Fruit fly (Drosophila melanogaster) whole organism, embryonic: ENCODE measurements around the gene CG11597.
A peak's percentile ranks its signal among the peaks of the same experiment; 100 is the strongest.

Source experiments
- Adf1 ChIP-seq: fragments of 200-800 bp; sonication (Bioruptor generic); IDR thresholded peaks from 2 replicates; pipeline ENCODE4 v1.3.6; 2022; ENCODE audit warnings: missing biosample characterization, missing genetic modification characterization
- Aef1 ChIP-seq: fragments of 200-800 bp; sonication (Bioruptor generic); IDR thresholded peaks from 3 replicates; pipeline ENCODE4 v1.3.6; 2022; ENCODE audit warnings: missing biosample characterization, missing genetic modification characterization
- Atf3 ChIP-seq: fragments of 200-800 bp; sonication (Bioruptor generic); optimal IDR thresholded peaks from 3 replicates; lab custom pipeline; 2016; ENCODE audit warnings: missing biosample characterization, missing genetic modification characterization
- Atf6 ChIP-seq: fragments of 200-800 bp; sonication (Bioruptor generic); IDR thresholded peaks from 2 replicates; pipeline ENCODE4 v1.3.6; 2022; ENCODE audit warnings: missing biosample characterization, missing genetic modification characterization
- Bdp1 ChIP-seq: fragments of 200-800 bp; sonication (Bioruptor generic); optimal IDR thresholded peaks from 3 replicates; lab custom pipeline; 2016; ENCODE audit warnings: missing biosample characterization, missing genetic modification characterization
- BtbVII ChIP-seq: fragments of 200-800 bp; sonication (Bioruptor generic); optimal IDR thresholded peaks from 3 replicates; lab custom pipeline; 2017; ENCODE audit warnings: missing biosample characterization, mild to moderate bottlenecking, missing genetic modification characterization
- CG10209 ChIP-seq: fragments of 200-800 bp; sonication (Bioruptor generic); optimal IDR thresholded peaks from 3 replicates; lab custom pipeline; 2017; ENCODE audit warnings: missing biosample characterization, mild to moderate bottlenecking, missing genetic modification characterization, missing genetic modification reagents
- CG10274 ChIP-seq: fragments of 200-800 bp; sonication (Bioruptor generic); optimal IDR thresholded peaks from 3 replicates; lab custom pipeline; 2017; ENCODE audit warnings: missing biosample characterization, mild to moderate bottlenecking, missing genetic modification characterization
- CG17385 ChIP-seq: fragments of 200-800 bp; sonication (Bioruptor generic); optimal IDR thresholded peaks from 3 replicates; lab custom pipeline; 2018; ENCODE audit warnings: missing biosample characterization, mild to moderate bottlenecking, missing genetic modification characterization
- CG17912 ChIP-seq: fragments of 200-800 bp; sonication (Bioruptor generic); optimal IDR thresholded peaks from 2 replicates; lab custom pipeline; 2018; ENCODE audit warnings: missing biosample characterization, mild to moderate bottlenecking, missing genetic modification characterization
- CG2199 ChIP-seq: fragments of 200-800 bp; sonication (Bioruptor generic); IDR thresholded peaks from 3 replicates; pipeline ENCODE4 v1.3.6; 2022; ENCODE audit warnings: missing biosample characterization, missing genetic modification characterization
- CG2889 ChIP-seq: fragments of 200-800 bp; sonication (Bioruptor generic); IDR thresholded peaks from 3 replicates; pipeline ENCODE4 v1.3.6; 2022; ENCODE audit warnings: missing biosample characterization, missing genetic modification characterization
- CG30403 ChIP-seq: fragments of 200-800 bp; sonication (Bioruptor generic); optimal IDR thresholded peaks from 3 replicates; lab custom pipeline; 2016; ENCODE audit warnings: missing biosample characterization, missing genetic modification characterization
- CG32772 ChIP-seq: fragments of 200-800 bp; sonication (Bioruptor generic); IDR thresholded peaks from 2 replicates; pipeline ENCODE4 v1.3.6; 2022; ENCODE audit warnings: missing biosample characterization, missing genetic modification characterization
- CG4404 ChIP-seq: fragments of 200-800 bp; sonication (Bioruptor generic); IDR thresholded peaks from 2 replicates; pipeline ENCODE4 v1.3.6; 2022; ENCODE audit warnings: missing biosample characterization, missing genetic modification characterization
- CG6254 ChIP-seq: fragments of 200-800 bp; sonication (Bioruptor generic); optimal IDR thresholded peaks from 3 replicates; lab custom pipeline; 2017; ENCODE audit warnings: mild to moderate bottlenecking, missing biosample characterization, missing genetic modification reagents, missing genetic modification characterization
- CG8944 ChIP-seq: fragments of 200-800 bp; sonication (Bioruptor generic); optimal IDR thresholded peaks from 3 replicates; lab custom pipeline; 2016; ENCODE audit warnings: missing biosample characterization, missing genetic modification characterization
- CG9932 ChIP-seq: fragments of 200-800 bp; sonication (Bioruptor generic); IDR thresholded peaks from 2 replicates; pipeline ENCODE4 v1.3.6; 2022; ENCODE audit warnings: missing biosample characterization, missing genetic modification characterization
- CHES-1-like ChIP-seq: fragments of 200-800 bp; sonication (Bioruptor generic); optimal IDR thresholded peaks from 2 replicates; lab custom pipeline; 2016; ENCODE audit warnings: missing biosample characterization, missing genetic modification characterization
- Dip3 ChIP-seq: fragments of 200-800 bp; sonication (Bioruptor generic); optimal IDR thresholded peaks from 3 replicates; lab custom pipeline; 2016; ENCODE audit warnings: missing biosample characterization, missing genetic modification characterization
- Fer1 ChIP-seq: fragments of 200-800 bp; sonication (Bioruptor generic); optimal IDR thresholded peaks from 2 replicates; lab custom pipeline; 2017; ENCODE audit warnings: missing biosample characterization, mild to moderate bottlenecking, missing genetic modification characterization
- Fer3 ChIP-seq: fragments of 200-800 bp; sonication (Bioruptor generic); optimal IDR thresholded peaks from 2 replicates; lab custom pipeline; 2018; ENCODE audit warnings: missing biosample characterization, mild to moderate bottlenecking, missing genetic modification characterization, moderate library complexity
- Gsc ChIP-seq: fragments of 200-800 bp; sonication (Bioruptor generic); IDR thresholded peaks from 2 replicates; pipeline ENCODE4 v1.3.6; 2022; ENCODE audit warnings: missing biosample characterization, missing genetic modification characterization
- H15 ChIP-seq: fragments of 200-800 bp; sonication (Bioruptor generic); IDR thresholded peaks from 3 replicates; pipeline ENCODE4 v1.3.6; 2022; ENCODE audit warnings: missing biosample characterization, missing genetic modification characterization
- HLHmδ ChIP-seq: fragments of 200-800 bp; sonication (Bioruptor generic); optimal IDR thresholded peaks from 2 replicates; lab custom pipeline; 2018; ENCODE audit warnings: missing biosample characterization, mild to moderate bottlenecking, missing genetic modification characterization, moderate library complexity
- Hmx ChIP-seq: fragments of 200-800 bp; sonication (Bioruptor generic); optimal IDR thresholded peaks from 2 replicates; lab custom pipeline; 2016; ENCODE audit warnings: missing biosample characterization, missing genetic modification characterization
- Hr3 ChIP-seq: fragments of 200-800 bp; sonication (Bioruptor generic); optimal IDR thresholded peaks from 3 replicates; lab custom pipeline; 2016; ENCODE audit warnings: missing biosample characterization, missing genetic modification characterization
- Hr78 ChIP-seq, 2 experiments: fragments of 200-800 bp in 1 of 2; fragments of >200 bp in 1 of 2; sonication (Bioruptor generic) in 1 of 2; optimal IDR thresholded peaks; 2 replicates each; lab custom pipeline; 2017 to 2019; ENCODE audit warnings: missing biosample characterization in 2 of 2, missing genetic modification characterization in 2 of 2, mild to moderate bottlenecking in 1 of 2, moderate library complexity in 1 of 2
- NFAT ChIP-seq: fragments of 200-800 bp; sonication (Bioruptor generic); IDR thresholded peaks from 2 replicates; pipeline ENCODE4 v1.3.6; 2022; ENCODE audit warnings: missing biosample characterization, missing genetic modification characterization
- NfI ChIP-seq: fragments of 200-800 bp; sonication (Bioruptor generic); optimal IDR thresholded peaks from 3 replicates; lab custom pipeline; 2018; ENCODE audit warnings: missing biosample characterization, mild to moderate bottlenecking, missing genetic modification characterization, moderate library complexity
- ac ChIP-seq: fragments of 200-800 bp; sonication (Bioruptor generic); optimal IDR thresholded peaks from 3 replicates; lab custom pipeline; 2017; ENCODE audit warnings: missing biosample characterization, mild to moderate bottlenecking, missing genetic modification characterization
- ara ChIP-seq: fragments of 200-800 bp; sonication (Bioruptor generic); IDR thresholded peaks from 2 replicates; pipeline ENCODE4 v1.3.6; 2022; ENCODE audit warnings: missing biosample characterization, missing genetic modification characterization
- bab2 ChIP-seq: fragments of 200-800 bp; sonication (Bioruptor generic); optimal IDR thresholded peaks from 2 replicates; lab custom pipeline; 2016; ENCODE audit warnings: missing biosample characterization, missing genetic modification characterization
- bsh ChIP-seq, 2 experiments: fragments of 200-800 bp; sonication (Bioruptor generic); optimal IDR thresholded peaks; 2 replicates each; lab custom pipeline; 2017 to 2018; ENCODE audit warnings: mild to moderate bottlenecking in 2 of 2, missing biosample characterization in 2 of 2, missing genetic modification characterization in 2 of 2, moderate library complexity in 1 of 2
- cas ChIP-seq: fragments of 200-800 bp; sonication (Bioruptor generic); IDR thresholded peaks from 2 replicates; pipeline ENCODE4 v1.3.6; 2022; ENCODE audit warnings: missing biosample characterization, missing genetic modification characterization
- dm ChIP-seq: fragments of 200-800 bp; sonication (Bioruptor generic); optimal IDR thresholded peaks from 3 replicates; lab custom pipeline; 2016; ENCODE audit warnings: missing biosample characterization, missing genetic modification characterization
- dpn ChIP-seq, 2 experiments: fragments of 200-800 bp; sonication (Bioruptor generic); optimal IDR thresholded peaks; 3 replicates each; lab custom pipeline; 2016; ENCODE audit warnings: missing biosample characterization in 2 of 2, missing genetic modification characterization in 2 of 2
- emc ChIP-seq: fragments of 200-800 bp; sonication (Bioruptor generic); optimal IDR thresholded peaks from 2 replicates; lab custom pipeline; 2016; ENCODE audit warnings: missing biosample characterization, missing genetic modification characterization
- esg ChIP-seq: fragments of 200-800 bp; sonication (Bioruptor generic); conservative IDR thresholded peaks from 2 replicates; pipeline ENCODE4 v1.3.6; 2022; ENCODE audit warnings: missing biosample characterization, missing genetic modification characterization
- nmo ChIP-seq: fragments of 200-800 bp; sonication (Bioruptor generic); optimal IDR thresholded peaks from 2 replicates; lab custom pipeline; 2018; ENCODE audit warnings: missing biosample characterization, mild to moderate bottlenecking, missing genetic modification characterization, moderate library complexity
- pho ChIP-seq: fragments of 200-800 bp; sonication (Bioruptor generic); optimal IDR thresholded peaks from 2 replicates; lab custom pipeline; 2016; ENCODE audit warnings: missing biosample characterization, missing genetic modification characterization
- rib ChIP-seq: fragments of 200-800 bp; sonication (Bioruptor generic); IDR thresholded peaks from 2 replicates; pipeline ENCODE4 v1.3.6; 2022; ENCODE audit warnings: missing biosample characterization, missing genetic modification characterization
- salm ChIP-seq: fragments of 200-800 bp; sonication (Bioruptor generic); optimal IDR thresholded peaks from 2 replicates; lab custom pipeline; 2018; ENCODE audit warnings: missing biosample characterization, mild to moderate bottlenecking, missing genetic modification characterization
- sima ChIP-seq: fragments of 200-800 bp; sonication (Bioruptor generic); optimal IDR thresholded peaks from 2 replicates; lab custom pipeline; 2016; ENCODE audit warnings: missing biosample characterization, missing genetic modification characterization
- sna ChIP-seq: fragments of 200-800 bp; sonication (Bioruptor generic); IDR thresholded peaks from 2 replicates; pipeline ENCODE4 v1.3.6; 2022; ENCODE audit warnings: missing biosample characterization, missing genetic modification characterization; ENCODE audit not compliant: partially characterized antibody
- so ChIP-seq: fragments of 200-800 bp; sonication (Bioruptor generic); IDR thresholded peaks from 3 replicates; pipeline ENCODE4 v1.3.6; 2022; ENCODE audit warnings: missing biosample characterization, missing genetic modification characterization
- twi ChIP-seq: fragments of 200-800 bp; optimal IDR thresholded peaks from 2 replicates; lab custom pipeline; 2019; ENCODE audit warnings: missing biosample characterization, mild to moderate bottlenecking, missing genetic modification characterization, moderate library complexity
- vnd ChIP-seq: fragments of 200-800 bp; sonication (Bioruptor generic); IDR thresholded peaks from 3 replicates; pipeline ENCODE4 v1.3.6; 2022; ENCODE audit warnings: missing biosample characterization, missing genetic modification characterization; ENCODE audit not compliant: partially characterized antibody
- wdn ChIP-seq: fragments of 200-800 bp; sonication (Bioruptor generic); IDR thresholded peaks from 2 replicates; pipeline ENCODE4 v1.3.6; 2022; ENCODE audit warnings: missing biosample characterization, missing genetic modification characterization

Gene CG11597

DNA sequence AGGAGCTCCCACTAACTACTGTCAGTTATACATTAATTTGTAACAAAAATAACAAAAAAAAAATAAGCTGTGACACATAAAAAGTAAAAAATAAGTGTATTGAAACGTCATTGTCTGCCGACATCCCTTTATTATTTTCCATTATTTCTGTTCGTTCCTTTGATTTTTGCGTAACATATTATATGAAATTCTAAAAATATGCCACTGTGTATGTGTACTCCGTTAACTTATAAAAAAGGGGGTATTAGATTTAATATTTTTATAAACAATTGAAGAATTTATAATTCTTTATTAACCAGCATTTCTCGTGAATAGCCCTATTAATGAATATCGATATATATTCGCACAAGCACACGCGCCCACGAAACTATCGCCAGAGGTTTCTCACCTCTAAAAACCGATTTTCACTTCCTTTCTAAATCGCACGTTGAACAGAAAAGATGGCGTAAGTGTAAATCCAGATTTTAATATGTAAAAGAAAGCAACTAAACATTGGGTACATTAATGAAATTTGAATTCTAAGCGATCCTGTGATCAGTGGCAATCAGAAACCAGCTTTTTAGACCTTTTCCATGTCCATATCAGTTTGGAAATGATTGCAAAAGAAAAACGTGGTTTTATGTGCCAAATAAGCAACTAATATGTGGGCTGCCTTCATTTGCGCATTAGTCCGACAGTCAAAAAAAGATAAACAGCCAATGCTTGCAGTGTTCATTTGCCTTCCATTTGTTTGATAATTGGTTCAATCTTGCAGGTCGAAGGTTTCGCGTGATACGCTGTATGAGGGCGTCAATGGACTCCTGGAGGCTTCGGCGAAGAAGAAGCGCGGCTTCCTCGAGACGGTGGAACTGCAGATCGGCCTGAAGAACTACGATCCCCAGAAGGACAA lies 615 bp upstream of the CG11597 start, which contains the start of gene RpL10Ab (continued):
- TF ChIP-seq CG17385 (peak; percentile 2), CG4404 (GFP tag; lab: Robert Waterston, UW) (peak; percentile 80), Aef1 (GFP tag; lab: Robert Waterston, UW) (peak; percentile 32; the same call in 1 of the 3 replicates), Adf1 (no peak; the same call in 1 of the 2 replicates), so (GFP tag; lab: Robert Waterston, UW) (peak; percentile 8; the same call in 1 of the 3 replicates), Hr3 (GFP tag; lab: Kevin White, UChicago) (peak; percentile 70), Bdp1 (GFP tag; lab: Kevin White, UChicago) (no peak), CG2889 (GFP tag; lab: Robert Waterston, UW) (peak; percentile 4; the same call in 1 of the 3 replicates), bsh (GFP tag; optimal IDR thresholded peaks at IDR 0.05; lab: Kevin White, UChicago) (peak; percentile 19 to 24), bab2 (GFP tag; lab: Kevin White, UChicago) (no peak), salm (peak; percentile 17), ac (no peak), Atf3 (GFP tag; lab: Kevin White, UChicago) (peak; percentile 14), Fer1 (GFP tag; lab: Kevin White, UChicago) (peak; percentile 3), pho (GFP tag; lab: Kevin White, UChicago) (peak; percentile 31), NfI (peak; percentile 79), NFAT (GFP tag; lab: Robert Waterston, UW) (peak; percentile 83), CG30403 (GFP tag; lab: Kevin White, UChicago) (peak; percentile 83), CG10209 (GFP tag; lab: Kevin White, UChicago) (peak; percentile 55), H15 (GFP tag; lab: Robert Waterston, UW) (peak; percentile 68; the same call in 2 of the 3 replicates), BtbVII (GFP tag; lab: Kevin White, UChicago) (peak; percentile 68), CG9932 (GFP tag; lab: Robert Waterston, UW) (peak; percentile 75), twi (tag; lab: Kevin White, UChicago) (no peak), wdn (peak; percentile 69), Gsc (no peak), Atf6 (GFP tag; lab: Robert Waterston, UW) (peak; percentile 39), CG8944 (GFP tag; lab: Kevin White, UChicago) (no peak), nmo (peak; percentile 73), cas (GFP tag; lab: Robert Waterston, UW) (peak; percentile 56; the same call in 1 of the 2 replicates), Dip3 (GFP tag; lab: Kevin White, UChicago) (peak; percentile 12), HLHmδ (GFP tag; lab: Kevin White, UChicago) (peak; percentile 64), CHES-1-like (GFP tag; lab: Kevin White, UChicago) (peak; percentile 2), CG6254 (GFP tag; lab: Kevin White, UChicago) (no peak), Hmx (GFP tag; lab: Kevin White, UChicago) (no peak), dpn (GFP tag; optimal IDR thresholded peaks at IDR 0.05; lab: Kevin White, UChicago) (peak; percentile 19 to 43), ara (GFP tag; lab: Robert Waterston, UW) (no peak), rib (GFP tag; lab: Robert Waterston, UW) (peak; percentile 67; the same call in 1 of the 2 replicates), CG32772 (GFP tag; lab: Robert Waterston, UW) (peak; percentile 56), Fer3 (tag; lab: Kevin White, UChicago) (peak; percentile 70), esg (GFP tag; lab: Robert Waterston, UW) (peak; percentile 62), sima (GFP tag; lab: Kevin White, UChicago) (no peak), sna (GFP tag; lab: Robert Waterston, UW) (peak; percentile 19; the same call in 1 of the 2 replicates), dm (GFP tag; lab: Kevin White, UChicago) (peak; percentile 90), Hr78 (GFP tag; optimal IDR thresholded peaks at IDR 0.05; lab: Kevin White, UChicago) (no peak), CG10274 (peak; percentile 32), CG17912 (GFP tag; lab: Kevin White, UChicago) (peak; percentile 88), CG2199 (GFP tag; lab: Robert Waterston, UW) (no peak), vnd (GFP tag; lab: Robert Waterston, UW) (peak; percentile 74), emc (GFP tag; lab: Kevin White, UChicago) (peak; percentile 6)
